Fruit fly (Drosophila melanogaster) whole organism, adult: ENCODE results near the gene CG31886.

Experiments
- pad ChIP-seq: fragments of 200-800 bp; sonication (Bioruptor generic); optimal IDR thresholded peaks from 3 replicates; lab custom pipeline; 2017; ENCODE audit warnings: missing biosample characterization, missing genetic modification characterization, mild to moderate bottlenecking, moderate library complexity, missing genetic modification reagents
- tj ChIP-seq: fragments of 200-800 bp; sonication (Bioruptor generic); optimal IDR thresholded peaks from 3 replicates; lab custom pipeline; 2017; ENCODE audit warnings: missing biosample characterization, mild to moderate bottlenecking, missing genetic modification characterization, moderate library complexity

- TF ChIP-seq pad (GFP tag; lab: Kevin White, UChicago): no peak
- no peak for TF ChIP-seq tj
Measured at dm6 chr2L:8956336-8956726, 2.5 kb downstream of the CG31886 start.
